Fruit fly (Drosophila melanogaster) S2 (cell line): ENCODE results near the gene CkIIalpha-i3.

Experiments used
- CG8478 ChIP-seq: fragments of >200 bp; optimal IDR thresholded peaks from 2 replicates; lab custom pipeline; 2018
- CTCF ChIP-seq, 2 experiments: fragments of >200 bp; optimal IDR thresholded peaks; 2 replicates each; lab custom pipeline; 2018

DNA sequence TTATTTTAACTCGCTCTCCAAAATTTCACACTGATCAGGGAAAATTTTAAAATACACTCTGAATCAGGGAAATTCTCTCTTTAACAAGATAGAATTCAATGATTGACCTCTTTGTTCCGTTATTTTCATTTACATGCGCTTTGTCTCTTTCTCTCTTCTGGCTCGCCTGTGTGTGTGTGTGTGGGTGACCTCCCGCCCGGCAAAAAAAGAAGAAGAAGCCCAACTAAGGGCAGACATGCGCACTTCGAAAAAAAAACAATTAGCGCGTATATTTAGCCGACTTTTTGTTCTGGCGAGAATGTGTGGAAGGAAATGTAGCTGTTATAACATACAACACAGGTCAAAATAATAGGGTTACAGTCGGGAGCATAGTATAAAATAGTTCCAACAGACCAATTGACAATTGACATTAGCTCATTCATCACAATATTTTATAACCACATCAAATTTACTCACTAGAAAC lies 28.0 kb downstream of the CkIIalpha-i3 start, which contains the start of gene CG3386:
- TF ChIP-seq CG8478 (lab: Kevin White, UChicago) (no peak), CTCF (optimal IDR thresholded peaks at IDR 0.05; lab: Kevin White, UChicago) (no peak)
